Worm (Caenorhabditis elegans): ENCODE results near the gene T02G5.3.

DNA sequence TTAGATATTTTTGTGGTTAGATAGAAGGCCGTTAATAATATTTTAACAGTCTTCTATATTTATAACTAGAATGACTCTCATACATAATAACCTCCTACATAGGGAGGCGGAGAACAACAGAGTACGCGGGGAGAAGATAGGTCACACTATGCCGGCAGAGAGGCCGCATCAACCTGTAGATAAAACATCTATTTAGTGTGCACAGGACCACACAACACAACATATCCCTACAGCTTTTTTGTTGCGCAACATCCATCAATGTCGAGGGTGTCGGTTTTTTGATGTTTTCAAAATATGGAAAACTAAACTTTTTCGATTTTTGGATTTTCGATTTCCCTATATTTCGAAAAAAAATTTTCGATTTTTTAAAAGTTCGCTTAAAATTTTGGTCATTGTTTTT, 2.3 kb upstream of the T02G5.3 start:
- TF ChIP-seq dao-5 (tag; optimal IDR thresholded peaks at IDR 0.05) (no peak), W03F9.2 (tag; optimal IDR thresholded peaks at IDR 0.05) (no peak), him-1 (tag; optimal IDR thresholded peaks at IDR 0.05) (no peak)
